Worm (Caenorhabditis elegans): ENCODE measurements around the gene F36H9.4.

Gene F36H9.4

ce11 chrV:1751449-1751848, 27.6 kb downstream of the F36H9.4 start, which contains the start of gene srh-199:
TSS of gene srh-199 (minus strand) at chrV:1751549.
- TF ChIP-seq ceh-24 (tag; optimal IDR thresholded peaks at IDR 0.05) (no peak), lim-6 (tag; optimal IDR thresholded peaks at IDR 0.05) (no peak), pat-9 (tag; optimal IDR thresholded peaks at IDR 0.05) (no peak), mec-3 (tag; optimal IDR thresholded peaks at IDR 0.05; ENCODE audit: borderline replicate concordance) (no peak), fax-1 (tag; optimal IDR thresholded peaks at IDR 0.05) (no peak), unc-86 (tag; optimal IDR thresholded peaks at IDR 0.05) (no peak), rnt-1 (tag; optimal IDR thresholded peaks at IDR 0.05) (no peak), pha-2 (tag; optimal IDR thresholded peaks at IDR 0.05) (no peak), hlh-6 (tag; optimal IDR thresholded peaks at IDR 0.05) (no peak), zip-5 (tag; optimal IDR thresholded peaks at IDR 0.05) (no peak)

- no peak for TF ChIP-seq ceh-22 (tag; optimal IDR thresholded peaks at IDR 0.05)
- no peak for TF ChIP-seq F13H6.1 (tag; optimal IDR thresholded peaks at IDR 0.05)
- no peak for TF ChIP-seq hlh-13 (GFP tag; optimal IDR thresholded peaks at IDR 0.05)
- no peak for TF ChIP-seq pag-3 (tag; optimal IDR thresholded peaks at IDR 0.05; ENCODE audit: borderline replicate concordance)
- TF ChIP-seq pat-9 (tag; optimal IDR thresholded peaks at IDR 0.05), result no peak
- TF ChIP-seq tbx-2 (tag; optimal IDR thresholded peaks at IDR 0.05), result no peak
- TF ChIP-seq lin-11 (tag; optimal IDR thresholded peaks at IDR 0.05), result no peak
- no peak for TF ChIP-seq T23F11.4 (GFP tag; optimal IDR thresholded peaks at IDR 0.05)
- no peak for TF ChIP-seq hlh-6 (tag; optimal IDR thresholded peaks at IDR 0.05)
- TF ChIP-seq hlh-8 (tag; optimal IDR thresholded peaks at IDR 0.05), result no peak
- TF ChIP-seq ceh-30 (tag; optimal IDR thresholded peaks at IDR 0.05), result no peak
- TF ChIP-seq K02D7.2 (tag; optimal IDR thresholded peaks at IDR 0.05), result no peak
- no peak for TF ChIP-seq unc-42 (tag; optimal IDR thresholded peaks at IDR 0.05)
- no peak for TF ChIP-seq pax-1 (tag; optimal IDR thresholded peaks at IDR 0.05)
- no peak for TF ChIP-seq unc-3 (GFP tag; conservative IDR thresholded peaks at IDR 0.05)
- no peak for TF ChIP-seq unc-3 (tag; optimal IDR thresholded peaks at IDR 0.05)
- TF ChIP-seq madf-2 (tag; optimal IDR thresholded peaks at IDR 0.05), result no peak
- TF ChIP-seq pha-4 (tag; optimal IDR thresholded peaks at IDR 0.05), result no peak
- no peak for TF ChIP-seq elt-4 (tag; optimal IDR thresholded peaks at IDR 0.05)
Measured at ce11 chrV:1749053-1749452, 30.0 kb downstream of the F36H9.4 start, which contains the start of gene ZK697.8. TSS of gene ZK697.8 (minus strand) at chrV:1749153.

- TF ChIP-seq ceh-45 (GFP tag; IDR thresholded peaks at IDR 0.05) (no peak), fax-1 (tag; optimal IDR thresholded peaks at IDR 0.05) (no peak), hlh-30 (tag; optimal IDR thresholded peaks at IDR 0.05; ENCODE audit: insufficient read depth) (no peak), elt-2 (tag; optimal IDR thresholded peaks at IDR 0.05) (peak; percentile 64), unc-3 (GFP tag; conservative IDR thresholded peaks at IDR 0.05) (no peak), unc-3 (tag; optimal IDR thresholded peaks at IDR 0.05) (no peak), ceh-22 (tag; optimal IDR thresholded peaks at IDR 0.05) (no peak), hlh-15 (tag; optimal IDR thresholded peaks at IDR 0.05) (no peak), pax-1 (tag; optimal IDR thresholded peaks at IDR 0.05) (no peak), ama-1 (optimal IDR thresholded peaks at IDR 0.05) (no peak), ets-4 (tag; optimal IDR thresholded peaks at IDR 0.05) (peak; percentile 22), odd-2 (tag; optimal IDR thresholded peaks at IDR 0.05) (no peak), ceh-48 (tag; optimal IDR thresholded peaks at IDR 0.05) (no peak), tbx-2 (tag; optimal IDR thresholded peaks at IDR 0.05) (peak; percentile 33), pros-1 (tag; optimal IDR thresholded peaks at IDR 0.05) (no peak), ahr-1 (tag; optimal IDR thresholded peaks at IDR 0.05) (no peak), lin-11 (tag; optimal IDR thresholded peaks at IDR 0.05) (no peak), sox-4 (tag; optimal IDR thresholded peaks at IDR 0.05) (no peak), unc-55 (GFP tag; optimal IDR thresholded peaks at IDR 0.05) (peak; percentile 28), pha-2 (tag; optimal IDR thresholded peaks at IDR 0.05) (no peak), dve-1 (tag; optimal IDR thresholded peaks at IDR 0.05) (peak; percentile 17), Y22D7AL.16 (tag; optimal IDR thresholded peaks at IDR 0.05) (no peak), hlh-8 (tag; optimal IDR thresholded peaks at IDR 0.05) (no peak), C38D4.7 (GFP tag; optimal IDR thresholded peaks at IDR 0.05) (no peak), pqm-1 (tag; optimal IDR thresholded peaks at IDR 0.05) (peak; percentile 2), pha-4 (tag; optimal IDR thresholded peaks at IDR 0.05) (no peak), npax-4 (tag; optimal IDR thresholded peaks at IDR 0.05) (no peak), pag-3 (tag; optimal IDR thresholded peaks at IDR 0.05; ENCODE audit: borderline replicate concordance) (no peak), syd-9 (tag; optimal IDR thresholded peaks at IDR 0.05) (no peak), C08G9.2 (tag; optimal IDR thresholded peaks at IDR 0.05) (no peak), ceh-24 (tag; optimal IDR thresholded peaks at IDR 0.05) (no peak), ceh-34 (tag; optimal IDR thresholded peaks at IDR 0.05) (no peak), ceh-30 (tag; optimal IDR thresholded peaks at IDR 0.05) (peak; percentile 80), madf-2 (tag; optimal IDR thresholded peaks at IDR 0.05) (no peak)
Measured at ce11 chrV:1743205-1743870, 35.7 kb downstream of the F36H9.4 start, which contains the start of gene nhr-256. TSS of gene nhr-256 (plus strand) at chrV:1743771.
